Fruit fly (Drosophila melanogaster): ENCODE results near the gene Pfdn6.
A peak's percentile ranks its signal among the peaks of the same experiment; 100 is the strongest.

Gene Pfdn6

dm6 chr3L:19928435-19929011, 5.1 kb downstream of the Pfdn6 start, which contains the start of the genes CG8004 and RhoGDI (continued):
- TF ChIP-seq Blimp-1 (GFP tag; optimal IDR thresholded peaks at IDR 0.05) (no peak), Smox (GFP tag; optimal IDR thresholded peaks at IDR 0.05) (peak; percentile 75), topi (GFP tag; optimal IDR thresholded peaks at IDR 0.05) (peak; percentile 46), CG3919 (GFP tag; optimal IDR thresholded peaks at IDR 0.05) (peak; percentile 59), esn (GFP tag; optimal IDR thresholded peaks at IDR 0.05) (peak; percentile 64), Met (GFP tag; optimal IDR thresholded peaks at IDR 0.05) (peak; percentile 61), CG16779 (tag; optimal IDR thresholded peaks at IDR 0.05) (no peak), cyc (GFP tag; optimal IDR thresholded peaks at IDR 0.05) (peak; percentile 53)

DNA sequence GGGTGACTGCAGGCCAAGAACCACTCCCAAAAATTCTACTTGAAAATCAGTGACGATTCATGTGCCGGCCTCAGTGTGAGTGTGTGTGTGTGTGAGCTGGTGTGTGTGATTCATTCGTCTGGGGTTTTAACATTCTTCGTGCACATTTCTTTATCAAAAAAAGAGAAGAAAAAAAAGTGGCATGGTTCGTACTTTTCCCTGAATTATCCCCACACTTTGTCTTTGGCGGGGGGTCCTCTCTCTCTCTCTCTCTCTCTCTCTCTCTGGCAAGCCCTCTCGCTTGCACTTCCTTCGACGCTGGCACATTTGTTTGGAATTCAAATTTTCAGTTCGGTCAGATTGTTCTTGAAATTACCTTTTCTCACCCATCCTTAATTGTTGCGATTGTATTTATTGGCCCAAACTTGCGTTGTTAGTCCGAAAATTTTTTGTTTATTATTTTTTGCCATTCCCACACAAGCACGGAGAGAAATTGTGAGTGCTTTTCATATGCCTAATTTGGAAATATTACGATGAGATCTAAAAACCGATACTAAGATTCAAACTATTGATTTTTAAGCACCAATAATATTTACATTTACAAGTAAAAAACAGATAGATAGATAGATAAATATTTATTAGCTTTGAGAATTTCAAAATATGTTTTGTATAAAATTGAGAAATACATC, 5.7 kb downstream of the Pfdn6 start:
- TF ChIP-seq CG15336 (GFP tag; IDR thresholded peaks at IDR 0.05) (0 out of 2 replicates have a peak, but pooled peaks have one; percentile 10), fd59A (GFP tag; optimal IDR thresholded peaks at IDR 0.05) (no peak), CG6808 (GFP tag; optimal IDR thresholded peaks at IDR 0.05) (no peak), topi (GFP tag; optimal IDR thresholded peaks at IDR 0.05) (peak; percentile 35), CG1621 (tag; optimal IDR thresholded peaks at IDR 0.05) (no peak), CG7368 (GFP tag; optimal IDR thresholded peaks at IDR 0.05) (peak; percentile 17), dsx (GFP tag; optimal IDR thresholded peaks at IDR 0.05; ENCODE audit: poor library complexity, severe bottlenecking) (peak; percentile 82), Smox (GFP tag; optimal IDR thresholded peaks at IDR 0.05) (peak; percentile 48), vri (GFP tag; optimal IDR thresholded peaks at IDR 0.05) (peak; percentile 28), CG6163 (GFP tag; IDR thresholded peaks at IDR 0.05) (peak; percentile 73; the same call in 2 of the 3 replicates), CG32006 (GFP tag; optimal IDR thresholded peaks at IDR 0.05) (peak; percentile 16), salr (GFP tag; optimal IDR thresholded peaks at IDR 0.05) (peak in 1 of 2 experiments; percentile 27), CG34406 (GFP tag; optimal IDR thresholded peaks at IDR 0.05) (peak; percentile 32), net (GFP tag; optimal IDR thresholded peaks at IDR 0.05) (peak; percentile 3), pdm3 (GFP tag; optimal IDR thresholded peaks at IDR 0.05) (peak; percentile 45), CG31627 (GFP tag; optimal IDR thresholded peaks at IDR 0.05) (peak; percentile 30), ss (GFP tag; optimal IDR thresholded peaks at IDR 0.05) (peak; percentile 45 to 55), esn (GFP tag; optimal IDR thresholded peaks at IDR 0.05) (peak; percentile 58), Met (GFP tag; optimal IDR thresholded peaks at IDR 0.05) (peak; percentile 30), CG10669 (GFP tag; optimal IDR thresholded peaks at IDR 0.05) (peak; percentile 11), Ets96B (tag; optimal IDR thresholded peaks at IDR 0.05) (no peak), CG3032 (tag; optimal IDR thresholded peaks at IDR 0.05) (no peak), Sox14 (GFP tag; optimal IDR thresholded peaks at IDR 0.05) (peak; percentile 33), Lpt (GFP tag; optimal IDR thresholded peaks at IDR 0.05) (peak; percentile 33), spab (GFP tag; optimal IDR thresholded peaks at IDR 0.05) (no peak), Sox15 (GFP tag; optimal IDR thresholded peaks at IDR 0.05) (no peak), CG11902 (GFP tag; optimal IDR thresholded peaks at IDR 0.05) (no peak), Hr38 (GFP tag; optimal IDR thresholded peaks at IDR 0.05) (no peak), lz (GFP tag; optimal IDR thresholded peaks at IDR 0.05) (peak; percentile 34), CG11294 (GFP tag; IDR thresholded peaks at IDR 0.05) (no peak), Eip78C (GFP tag) (peak; percentile 82), Blimp-1 (GFP tag; optimal IDR thresholded peaks at IDR 0.05) (peak; percentile 33), Ets21C (GFP tag; optimal IDR thresholded peaks at IDR 0.05) (no peak), CG8119 (GFP tag; IDR thresholded peaks at IDR 0.05) (no peak), cyc (GFP tag; optimal IDR thresholded peaks at IDR 0.05) (peak; percentile 5), CG16779 (tag; optimal IDR thresholded peaks at IDR 0.05) (peak; percentile 32), CG3919 (GFP tag; optimal IDR thresholded peaks at IDR 0.05) (peak; percentile 20), Hr39 (GFP tag; optimal IDR thresholded peaks at IDR 0.05) (peak; percentile 35), CG11762 (GFP tag; optimal IDR thresholded peaks at IDR 0.05; ENCODE audit: insufficient read depth) (no peak), Eip93F (GFP tag; optimal IDR thresholded peaks at IDR 0.05) (no peak), Hr4 (GFP tag; optimal IDR thresholded peaks at IDR 0.05) (peak; percentile 60), Sox102F (GFP tag; optimal IDR thresholded peaks at IDR 0.05) (no peak), CG6276 (GFP tag; optimal IDR thresholded peaks at IDR 0.05) (no peak), CG6854 (GFP tag; optimal IDR thresholded peaks at IDR 0.05) (peak; percentile 30), acj6 (GFP tag; optimal IDR thresholded peaks at IDR 0.05) (peak; percentile 8), CG6792 (GFP tag; optimal IDR thresholded peaks at IDR 0.05) (no peak)

Data from whole organism, prepupa.